Worm (Caenorhabditis elegans) whole organism, mixed stage, embryonic: ENCODE measurements around the gene T07D4.2.

Experiments used
- nhr-76 ChIP-seq: sonication (generic microtip); optimal IDR thresholded peaks from 2 replicates; lab custom pipeline; 2017; ENCODE audit warnings: missing biosample characterization, missing genetic modification characterization
- unc-62 ChIP-seq: fragments of 150-350 bp; optimal IDR thresholded peaks from 2 replicates; lab custom pipeline; 2014; ENCODE audit warnings: missing biosample characterization, missing genetic modification reagents, missing genetic modification characterization
- ztf-11 ChIP-seq: fragments of 150-350 bp; optimal IDR thresholded peaks from 2 replicates; lab custom pipeline; 2014; ENCODE audit warnings: missing biosample characterization, missing genetic modification characterization

ce11 chrII:8877032-8877985 lies 3.6 kb upstream of the T07D4.2 start:
- TF ChIP-seq ztf-11 (tag; lab: Kevin White, UChicago) (no peak), nhr-76 (tag; lab: Kevin White, UChicago) (no peak), unc-62 (GFP tag; lab: Kevin White, UChicago) (no peak)
